Worm (Caenorhabditis elegans): ENCODE data around the gene F59B10.5.
A peak's percentile ranks its signal among the peaks of the same experiment; 100 is the strongest.

The F59B10.5 gene

ce11 chrII:10558345-10558744, 34.9 kb upstream of the F59B10.5 start:
- peak; percentile 18 for TF ChIP-seq lin-39 (tag; optimal IDR thresholded peaks at IDR 0.05)
- TF ChIP-seq egl-27 (tag; optimal IDR thresholded peaks at IDR 0.05) = no peak
- no peak for TF ChIP-seq ceh-82 (tag; optimal IDR thresholded peaks at IDR 0.05)
- TF ChIP-seq nhr-11 (tag; optimal IDR thresholded peaks at IDR 0.05) = peak; percentile 21
- TF ChIP-seq nhr-76 (tag; optimal IDR thresholded peaks at IDR 0.05) = no peak
- no peak for TF ChIP-seq ZK546.5 (tag; optimal IDR thresholded peaks at IDR 0.05)
- TF ChIP-seq ama-1 (optimal IDR thresholded peaks at IDR 0.05) = peak; percentile 39

DNA sequence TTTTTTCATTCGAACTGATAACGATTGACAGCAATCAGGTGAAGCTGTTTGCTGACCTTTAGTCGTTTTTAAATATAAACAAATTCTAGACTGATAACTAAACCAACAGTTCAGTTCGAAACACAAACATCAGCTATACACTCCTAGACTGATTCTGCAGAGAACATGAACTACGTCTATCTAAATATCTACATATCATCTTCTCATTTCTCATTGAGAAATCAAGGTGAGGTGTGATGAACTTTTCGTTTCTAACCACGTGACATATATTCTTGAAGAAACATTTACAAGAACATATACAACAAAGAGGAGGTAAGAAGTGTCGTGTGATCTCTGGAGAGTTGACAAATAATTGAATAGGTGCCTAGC, 33.7 kb upstream of the F59B10.5 start:
- no peak for TF ChIP-seq unc-39 (tag; optimal IDR thresholded peaks at IDR 0.05)
- peak; percentile 93 for TF ChIP-seq nhr-25 (tag; optimal IDR thresholded peaks at IDR 0.05)
- no peak for TF ChIP-seq aly-2 (tag; optimal IDR thresholded peaks at IDR 0.05)
- peak; percentile 17 for TF ChIP-seq elt-1 (tag; optimal IDR thresholded peaks at IDR 0.05)
- TF ChIP-seq nhr-23 (tag; optimal IDR thresholded peaks at IDR 0.05) = peak; percentile 54
- TF ChIP-seq elt-3 (tag; optimal IDR thresholded peaks at IDR 0.05) = peak in 1 of 3 experiments; percentile 49
- TF ChIP-seq pqm-1 (tag; optimal IDR thresholded peaks at IDR 0.05) = peak; percentile 51
- no peak for TF ChIP-seq ceh-16 (tag; optimal IDR thresholded peaks at IDR 0.05)
- TF ChIP-seq lsy-12 (tag; optimal IDR thresholded peaks at IDR 0.05) = peak; percentile 30
- TF ChIP-seq nhr-43 (tag; optimal IDR thresholded peaks at IDR 0.05; ENCODE audit: poor library complexity, severe bottlenecking) = peak; percentile 89
- TF ChIP-seq hmg-11 (tag; optimal IDR thresholded peaks at IDR 0.05) = no peak
- TF ChIP-seq elt-2 (tag; optimal IDR thresholded peaks at IDR 0.05) = peak; percentile 85
- TF ChIP-seq jun-1 (tag; optimal IDR thresholded peaks at IDR 0.05) = peak; percentile 43
- TF ChIP-seq ztf-4 (tag; optimal IDR thresholded peaks at IDR 0.05) = peak; percentile 54
- peak; percentile 61 for TF ChIP-seq pha-4 (tag; optimal IDR thresholded peaks at IDR 0.05)

- no peak for TF ChIP-seq nhr-77 (tag; optimal IDR thresholded peaks at IDR 0.05)
- TF ChIP-seq fos-1 (tag; optimal IDR thresholded peaks at IDR 0.05) = no peak
- no peak for TF ChIP-seq skn-1 (tag; optimal IDR thresholded peaks at IDR 0.05)
- TF ChIP-seq ama-1 (optimal IDR thresholded peaks at IDR 0.05) = peak; percentile 90
- no peak for TF ChIP-seq snpc-4 (tag; optimal IDR thresholded peaks at IDR 0.05)
- TF ChIP-seq lin-15B (tag; optimal IDR thresholded peaks at IDR 0.05) = no peak
- no peak for TF ChIP-seq unc-62 (GFP tag; optimal IDR thresholded peaks at IDR 0.05)
- no peak for TF ChIP-seq sea-2 (GFP tag; optimal IDR thresholded peaks at IDR 0.05)
- no peak for TF ChIP-seq elt-1 (tag; optimal IDR thresholded peaks at IDR 0.05)
- TF ChIP-seq ceh-28 (tag; optimal IDR thresholded peaks at IDR 0.05) = no peak
- no peak for TF ChIP-seq nhr-12 (tag; optimal IDR thresholded peaks at IDR 0.05)
- TF ChIP-seq hmg-11 (tag; optimal IDR thresholded peaks at IDR 0.05) = no peak
- TF ChIP-seq jun-1 (tag; optimal IDR thresholded peaks at IDR 0.05) = no peak
- TF ChIP-seq aly-2 (tag; optimal IDR thresholded peaks at IDR 0.05) = no peak
- TF ChIP-seq pqm-1 (tag; optimal IDR thresholded peaks at IDR 0.05) = peak; percentile 2
- TF ChIP-seq pha-4 (tag; optimal IDR thresholded peaks at IDR 0.05) = peak; percentile 69
- peak; percentile 34 for TF ChIP-seq nfya-1 (tag; optimal IDR thresholded peaks at IDR 0.05; ENCODE audit: insufficient read depth)
- no peak for TF ChIP-seq nhr-28 (tag; optimal IDR thresholded peaks at IDR 0.05)
- TF ChIP-seq eor-1 (tag; optimal IDR thresholded peaks at IDR 0.05) = no peak
- TF ChIP-seq ceh-82 (tag; optimal IDR thresholded peaks at IDR 0.05) = no peak
Observed at ce11 chrII:10556550-10557205, 33.2 kb upstream of the F59B10.5 start.

ce11 chrII:10555484-10556075, 32.1 kb upstream of the F59B10.5 start:
- no peak for TF ChIP-seq zag-1 (tag; optimal IDR thresholded peaks at IDR 0.05)
- no peak for TF ChIP-seq nhr-67 (tag; optimal IDR thresholded peaks at IDR 0.05)
- no peak for TF ChIP-seq nhr-28 (tag; optimal IDR thresholded peaks at IDR 0.05)
- peak; percentile 34 for TF ChIP-seq fos-1 (tag; optimal IDR thresholded peaks at IDR 0.05)
- TF ChIP-seq ceh-82 (tag; optimal IDR thresholded peaks at IDR 0.05) = no peak
- no peak for TF ChIP-seq ztf-11 (tag; optimal IDR thresholded peaks at IDR 0.05)
- TF ChIP-seq unc-62 (GFP tag; optimal IDR thresholded peaks at IDR 0.05) = peak; percentile 71
- no peak for TF ChIP-seq nhr-12 (tag; optimal IDR thresholded peaks at IDR 0.05)
- no peak for TF ChIP-seq nhr-76 (tag; optimal IDR thresholded peaks at IDR 0.05)
- no peak for TF ChIP-seq ceh-16 (tag; optimal IDR thresholded peaks at IDR 0.05)
- no peak for TF ChIP-seq egl-27 (tag; optimal IDR thresholded peaks at IDR 0.05)
- no peak for TF ChIP-seq egl-5 (tag; optimal IDR thresholded peaks at IDR 0.05)
- peak; percentile 79 for TF ChIP-seq nhr-25 (tag; optimal IDR thresholded peaks at IDR 0.05)
- TF ChIP-seq lsy-12 (tag; optimal IDR thresholded peaks at IDR 0.05) = no peak
- no peak for TF ChIP-seq fkh-10 (GFP tag; optimal IDR thresholded peaks at IDR 0.05)
- peak; percentile 38 for TF ChIP-seq nhr-43 (tag; optimal IDR thresholded peaks at IDR 0.05; ENCODE audit: poor library complexity, severe bottlenecking)
- no peak for TF ChIP-seq elt-1 (tag; optimal IDR thresholded peaks at IDR 0.05)
- TF ChIP-seq mml-1 (tag; optimal IDR thresholded peaks at IDR 0.05) = no peak
- TF ChIP-seq ztf-4 (tag; optimal IDR thresholded peaks at IDR 0.05) = peak; percentile 78
- TF ChIP-seq nhr-23 (tag; optimal IDR thresholded peaks at IDR 0.05) = peak; percentile 31
- peak; percentile 12 for TF ChIP-seq snpc-4 (tag; optimal IDR thresholded peaks at IDR 0.05)
- TF ChIP-seq eor-1 (tag; optimal IDR thresholded peaks at IDR 0.05) = no peak
- TF ChIP-seq elt-3 (tag; optimal IDR thresholded peaks at IDR 0.05) = peak in 1 of 3 experiments; percentile 47
- no peak for TF ChIP-seq unc-39 (tag; optimal IDR thresholded peaks at IDR 0.05)
- TF ChIP-seq sea-2 (GFP tag; optimal IDR thresholded peaks at IDR 0.05) = no peak
- TF ChIP-seq lin-15B (tag; optimal IDR thresholded peaks at IDR 0.05) = peak; percentile 25
- TF ChIP-seq lin-39 (tag; optimal IDR thresholded peaks at IDR 0.05) = no peak
- TF ChIP-seq ama-1 (optimal IDR thresholded peaks at IDR 0.05) = peak; percentile 52
- TF ChIP-seq aly-2 (tag; optimal IDR thresholded peaks at IDR 0.05) = no peak
- peak; percentile 17 for TF ChIP-seq R02D3.7 (tag; optimal IDR thresholded peaks at IDR 0.05)
- TF ChIP-seq nfya-1 (tag; optimal IDR thresholded peaks at IDR 0.05; ENCODE audit: insufficient read depth) = peak; percentile 23
- peak; percentile 68 for TF ChIP-seq elt-2 (tag; optimal IDR thresholded peaks at IDR 0.05)
- no peak for TF ChIP-seq daf-12 (tag; optimal IDR thresholded peaks at IDR 0.05)

Measured in whole organism, L3 larva.